Worm (Caenorhabditis elegans): ENCODE results near the gene B0303.11.

B0303.11 gene

ce11 chrIII:8741276-8741860 lies 31.2 kb upstream of the B0303.11 start, which contains the start of gene pdhk-2 (continued):
- TF ChIP-seq ceh-82 (tag; optimal IDR thresholded peaks at IDR 0.05) (no peak), tra-1 (GFP tag; IDR thresholded peaks at IDR 0.05) (peak; percentile 59; the same call in 1 of the 2 replicates), ztf-7 (tag; optimal IDR thresholded peaks at IDR 0.05) (peak; percentile 78), attf-4 (tag; optimal IDR thresholded peaks at IDR 0.05) (no peak), ctbp-1 (GFP tag; IDR thresholded peaks at IDR 0.05) (peak; percentile 90), F37D6.2 (tag; optimal IDR thresholded peaks at IDR 0.05) (peak; percentile 88), ceh-44 (GFP tag; IDR thresholded peaks at IDR 0.05) (0 out of 2 replicates have a peak, but pooled peaks have one; percentile 43), Y48G9A.11 (GFP tag; IDR thresholded peaks at IDR 0.05) (peak; percentile 67; the same call in 1 of the 2 replicates)

- TF ChIP-seq egl-27 (tag; optimal IDR thresholded peaks at IDR 0.05): no peak
- no peak for TF ChIP-seq nhr-25 (tag; optimal IDR thresholded peaks at IDR 0.05; ENCODE audit: borderline replicate concordance, insufficient read depth)
- no peak for TF ChIP-seq T26A8.4 (GFP tag; IDR thresholded peaks at IDR 0.05)
- TF ChIP-seq Y75B8A.6 (GFP tag; IDR thresholded peaks at IDR 0.05): no peak
- no peak for TF ChIP-seq nhr-111 (GFP tag; optimal IDR thresholded peaks at IDR 0.05)
- TF ChIP-seq Y105C5A.15 (GFP tag; IDR thresholded peaks at IDR 0.05): no peak
- 0 out of 2 replicates have a peak, but pooled peaks have one; percentile 9 for TF ChIP-seq dmd-6 (GFP tag; IDR thresholded peaks at IDR 0.05)
- TF ChIP-seq hlh-30 (tag; optimal IDR thresholded peaks at IDR 0.05; ENCODE audit: insufficient read depth): peak; percentile 21
- no peak for TF ChIP-seq nhr-237 (tag; optimal IDR thresholded peaks at IDR 0.05)
- peak; percentile 49 for TF ChIP-seq mes-2 (tag; optimal IDR thresholded peaks at IDR 0.05; ENCODE audit: poor library complexity, severe bottlenecking)
- TF ChIP-seq unc-39 (tag; optimal IDR thresholded peaks at IDR 0.05): no peak
- TF ChIP-seq tag-97 (GFP tag; IDR thresholded peaks at IDR 0.05): no peak
- no peak for TF ChIP-seq spr-3 (GFP tag; optimal IDR thresholded peaks at IDR 0.05)
- TF ChIP-seq vab-7 (GFP tag; IDR thresholded peaks at IDR 0.05): no peak
- TF ChIP-seq nhr-48 (tag; optimal IDR thresholded peaks at IDR 0.05): no peak
- no peak; the same call in 1 of the 2 replicates for TF ChIP-seq zfp-3 (GFP tag; conservative IDR thresholded peaks at IDR 0.05)
- TF ChIP-seq hlh-11 (tag; optimal IDR thresholded peaks at IDR 0.05): peak; percentile 47
- 0 out of 2 replicates have a peak, but pooled peaks have one; percentile 10 for TF ChIP-seq lin-38 (GFP tag; IDR thresholded peaks at IDR 0.05)
- TF ChIP-seq ceh-44 (GFP tag; IDR thresholded peaks at IDR 0.05): no peak
- no peak for TF ChIP-seq ZK546.5 (tag; optimal IDR thresholded peaks at IDR 0.05)
- TF ChIP-seq dmd-8 (GFP tag; IDR thresholded peaks at IDR 0.05): no peak
- no peak for TF ChIP-seq lim-7 (GFP tag; IDR thresholded peaks at IDR 0.05)
- 0 out of 2 replicates have a peak, but pooled peaks have one; percentile 9 for TF ChIP-seq ceh-20 (GFP tag; IDR thresholded peaks at IDR 0.05)
- no peak for TF ChIP-seq cey-2 (tag; optimal IDR thresholded peaks at IDR 0.05; ENCODE audit: borderline replicate concordance, insufficient read depth)
- no peak for TF ChIP-seq saeg-2 (GFP tag; IDR thresholded peaks at IDR 0.05)
- TF ChIP-seq ztf-11 (tag; optimal IDR thresholded peaks at IDR 0.05): no peak
- TF ChIP-seq snpc-4 (tag; optimal IDR thresholded peaks at IDR 0.05): no peak
- TF ChIP-seq aha-1 (tag): peak; percentile 67
- TF ChIP-seq mep-1 (tag; optimal IDR thresholded peaks at IDR 0.05): peak; percentile 15
- TF ChIP-seq pha-4 (GFP tag; IDR thresholded peaks at IDR 0.05): no peak
- TF ChIP-seq pha-4 (tag; optimal IDR thresholded peaks at IDR 0.05): no peak
- TF ChIP-seq lir-3 (tag; optimal IDR thresholded peaks at IDR 0.05): no peak
- TF ChIP-seq madf-9 (GFP tag; conservative IDR thresholded peaks at IDR 0.05): no peak
- TF ChIP-seq dve-1 (tag; optimal IDR thresholded peaks at IDR 0.05; ENCODE audit: insufficient read depth): no peak
- TF ChIP-seq hif-1 (tag; optimal IDR thresholded peaks at IDR 0.05): no peak
Observed at ce11 chrIII:8739786-8740185, 29.6 kb upstream of the B0303.11 start.

All from whole organism, L4 larva.